Fruit fly (Drosophila melanogaster): ENCODE data around the gene CG17931.

The CG17931 gene

DNA sequence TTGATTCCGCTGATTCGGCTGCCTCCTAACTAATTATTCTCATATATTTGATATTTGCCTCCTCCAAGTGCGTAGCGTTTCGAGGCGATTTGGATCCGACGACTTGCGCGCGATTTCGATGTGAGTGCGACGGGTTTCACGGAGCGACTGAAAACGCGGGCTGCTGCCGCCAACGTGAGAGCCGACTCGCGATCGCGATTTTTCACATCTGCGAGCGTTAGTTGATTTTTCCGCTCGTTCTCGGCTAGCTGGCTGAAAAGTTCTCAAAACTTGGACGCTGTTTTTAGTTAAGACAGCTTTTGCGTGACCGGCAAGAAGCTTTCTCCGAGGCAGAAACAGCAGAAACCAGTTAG, 2.4 kb downstream of the CG17931 start, which contains the start of gene CG10311:
TSS of gene CG10311 (minus strand) at position 153 of the 353 bp plus-strand sequence.
- TF ChIP-seq CG13296 (GFP tag; optimal IDR thresholded peaks at IDR 0.05) (peak; percentile 42), chm (GFP tag; IDR thresholded peaks at IDR 0.05) (peak; percentile 31; the same call in 1 of the 2 replicates), klu (GFP tag; IDR thresholded peaks at IDR 0.05) (no peak), CG10321 (GFP tag; IDR thresholded peaks at IDR 0.05) (0 out of 2 replicates have a peak, but pooled peaks have one; percentile 9), CG7556 (GFP tag; optimal IDR thresholded peaks at IDR 0.05) (no peak), CG15514 (GFP tag; optimal IDR thresholded peaks at IDR 0.05) (peak; percentile 28), CG1024 (GFP tag; IDR thresholded peaks at IDR 0.05) (no peak), HLHmδ (GFP tag; optimal IDR thresholded peaks at IDR 0.05) (no peak), Usf (GFP tag; optimal IDR thresholded peaks at IDR 0.05) (no peak), CG2199 (GFP tag; IDR thresholded peaks at IDR 0.05) (no peak), BEAF-32 (GFP tag; optimal IDR thresholded peaks at IDR 0.05) (no peak), gt (GFP tag; IDR thresholded peaks at IDR 0.05) (no peak), tio (GFP tag; optimal IDR thresholded peaks at IDR 0.05) (no peak), Sin3A (optimal IDR thresholded peaks at IDR 0.05) (no peak), gfzf (GFP tag; optimal IDR thresholded peaks at IDR 0.05) (no peak), fd3F (GFP tag; optimal IDR thresholded peaks at IDR 0.05) (no peak), Dbx (GFP tag; IDR thresholded peaks at IDR 0.05) (0 out of 3 replicates have a peak, but pooled peaks have one; percentile 30), CG34422 (GFP tag; IDR thresholded peaks at IDR 0.05) (no peak), Antp (GFP tag; optimal IDR thresholded peaks at IDR 0.05) (no peak), Dref (GFP tag; IDR thresholded peaks at IDR 0.05) (no peak), CG34224 (GFP tag; IDR thresholded peaks at IDR 0.05; ENCODE audit: partially characterized antibody) (no peak), CG7271 (tag; optimal IDR thresholded peaks at IDR 0.05) (no peak), NC2α (GFP tag; optimal IDR thresholded peaks at IDR 0.05) (no peak), Vsx1 (GFP tag; optimal IDR thresholded peaks at IDR 0.05) (no peak), CG2120 (GFP tag; optimal IDR thresholded peaks at IDR 0.05) (no peak), CG1602 (GFP tag; optimal IDR thresholded peaks at IDR 0.05) (no peak), CG12942 (GFP tag; optimal IDR thresholded peaks at IDR 0.05) (no peak), CG2129 (GFP tag; IDR thresholded peaks at IDR 0.05; ENCODE audit: partially characterized antibody) (no peak), CG4424 (GFP tag; optimal IDR thresholded peaks at IDR 0.05) (no peak), Dll (GFP tag; IDR thresholded peaks at IDR 0.05; ENCODE audit: partially characterized antibody) (0 out of 4 replicates have a peak, but pooled peaks have one; percentile 22), sug (tag; optimal IDR thresholded peaks at IDR 0.05) (peak; percentile 14), CG10209 (GFP tag; optimal IDR thresholded peaks at IDR 0.05) (no peak), Myb (GFP tag; optimal IDR thresholded peaks at IDR 0.05) (no peak), CG12391 (tag; optimal IDR thresholded peaks at IDR 0.05) (no peak), CG5245 (GFP tag; optimal IDR thresholded peaks at IDR 0.05) (no peak), Hr78 (GFP tag; optimal IDR thresholded peaks at IDR 0.05) (no peak), CG8944 (GFP tag; optimal IDR thresholded peaks at IDR 0.05) (no peak), CG7839 (tag; optimal IDR thresholded peaks at IDR 0.05) (no peak), Abd-B (GFP tag; optimal IDR thresholded peaks at IDR 0.05) (no peak), Atf6 (GFP tag; IDR thresholded peaks at IDR 0.05) (0 out of 2 replicates have a peak, but pooled peaks have one; percentile 18), Fer1 (GFP tag; optimal IDR thresholded peaks at IDR 0.05) (peak; percentile 36), esg (GFP tag; conservative IDR thresholded peaks at IDR 0.05) (no peak), mld (GFP tag; IDR thresholded peaks at IDR 0.05; ENCODE audit: partially characterized antibody) (no peak), MBD-R2 (GFP tag; IDR thresholded peaks at IDR 0.05) (peak; percentile 16; the same call in 1 of the 2 replicates), CG10431 (GFP tag; optimal IDR thresholded peaks at IDR 0.05) (no peak), Rfx (GFP tag; IDR thresholded peaks at IDR 0.05) (peak; percentile 40; the same call in 1 of the 2 replicates), Bgb (GFP tag; IDR thresholded peaks at IDR 0.05; ENCODE audit: partially characterized antibody) (0 out of 2 replicates have a peak, but pooled peaks have one; percentile 17), CG8359 (GFP tag; optimal IDR thresholded peaks at IDR 0.05; ENCODE audit: borderline replicate concordance) (peak; percentile 99), CG30020 (tag; optimal IDR thresholded peaks at IDR 0.05) (no peak), Xbp1 (GFP tag; optimal IDR thresholded peaks at IDR 0.05) (no peak), YL-1 (GFP tag; optimal IDR thresholded peaks at IDR 0.05) (no peak)
